Fruit fly (Drosophila melanogaster) whole organism, larva: Measurements from ENCODE around the gene fry.

Source experiments
- noc ChIP-seq: fragments of 200-800 bp; sonication (Bioruptor generic); optimal IDR thresholded peaks from 3 replicates; lab custom pipeline; 2019; ENCODE audit warnings: missing biosample characterization, mild to moderate bottlenecking, missing genetic modification characterization, moderate library complexity

fry gene

dm6 chr3L:9624014-9624413, 54.9 kb downstream of the fry start, which contains the start of gene CG3335:
TSS of gene CG3335 (plus strand) at chr3L:9624237.
- no peak for TF ChIP-seq noc (tag; lab: Kevin White, UChicago)

- TF ChIP-seq noc (tag; lab: Kevin White, UChicago), result peak; percentile 33
Observed at dm6 chr3L:9615443-9616141, 63.3 kb downstream of the fry start.

dm6 chr3L:9614589-9615442, 64.1 kb downstream of the fry start, which contains the start of gene LanB2:
TSS of gene LanB2 (plus strand) at chr3L:9614914.
- TF ChIP-seq noc (tag; lab: Kevin White, UChicago), result peak; percentile 37

dm6 chr3L:9613960-9614588, 64.8 kb downstream of the fry start:
- TF ChIP-seq noc (tag; lab: Kevin White, UChicago), result no peak

dm6 chr3L:9601225-9601624, 77.7 kb downstream of the fry start, which contains the start of the genes CG3088 and CG3306:
TSS of gene CG3088 (minus strand) at chr3L:9601325.
TSS of gene CG3306 (plus strand) at chr3L:9601523.
- TF ChIP-seq noc (tag; lab: Kevin White, UChicago), result no peak

- TF ChIP-seq noc (tag; lab: Kevin White, UChicago), result no peak
Observed at dm6 chr3L:9598688-9599087, 80.2 kb downstream of the fry start, which contains the start of gene CG3222. TSS of gene CG3222 (plus strand) at chr3L:9598988.

dm6 chr3L:9597464-9597863, 81.4 kb downstream of the fry start, which contains the start of gene Tmc:
TSS of gene Tmc (plus strand) at chr3L:9597764.
- no peak for TF ChIP-seq noc (tag; lab: Kevin White, UChicago)

- TF ChIP-seq noc (tag; lab: Kevin White, UChicago), result no peak
Observed at dm6 chr3L:9583388-9583787, 95.5 kb downstream of the fry start.
